Worm (Caenorhabditis elegans): ENCODE results near the gene cey-4.

DNA sequence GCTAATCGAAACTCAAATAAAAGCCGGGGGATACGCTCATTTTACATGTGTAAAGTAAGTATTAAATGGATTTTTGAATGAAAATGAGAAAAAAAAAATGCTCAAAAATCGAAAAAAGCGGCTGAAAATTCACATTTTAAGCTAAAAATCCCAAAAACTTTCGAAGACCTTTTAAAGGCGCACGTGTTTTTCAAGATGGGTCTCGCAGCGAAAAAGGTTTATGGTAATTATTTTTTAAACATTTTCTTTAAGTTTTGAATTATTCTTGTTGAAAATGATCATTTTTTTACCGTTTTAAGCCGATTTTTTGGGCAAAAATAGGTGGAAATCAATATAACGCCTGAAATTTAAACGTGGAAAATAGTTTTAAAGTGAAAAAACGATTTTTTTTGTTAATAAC, 1.7 kb upstream of the cey-4 start:
- no peak for TF ChIP-seq daf-12 (tag; optimal IDR thresholded peaks at IDR 0.05)
- TF ChIP-seq mdl-1 (tag; optimal IDR thresholded peaks at IDR 0.05): no peak
- TF ChIP-seq snpc-4 (tag; optimal IDR thresholded peaks at IDR 0.05): no peak
- TF ChIP-seq ZK546.5 (tag; optimal IDR thresholded peaks at IDR 0.05): no peak
- TF ChIP-seq fkh-2 (tag; optimal IDR thresholded peaks at IDR 0.05): no peak
- no peak for TF ChIP-seq mml-1 (tag; optimal IDR thresholded peaks at IDR 0.05)
- TF ChIP-seq fkh-10 (GFP tag; optimal IDR thresholded peaks at IDR 0.05): no peak
- TF ChIP-seq skn-1 (tag; optimal IDR thresholded peaks at IDR 0.05): no peak
- TF ChIP-seq pha-4 (tag; optimal IDR thresholded peaks at IDR 0.05): no peak
- TF ChIP-seq egl-27 (tag; optimal IDR thresholded peaks at IDR 0.05): no peak
